Worm (Caenorhabditis elegans): ENCODE data around the gene D1069.3.

D1069.3 gene

DNA sequence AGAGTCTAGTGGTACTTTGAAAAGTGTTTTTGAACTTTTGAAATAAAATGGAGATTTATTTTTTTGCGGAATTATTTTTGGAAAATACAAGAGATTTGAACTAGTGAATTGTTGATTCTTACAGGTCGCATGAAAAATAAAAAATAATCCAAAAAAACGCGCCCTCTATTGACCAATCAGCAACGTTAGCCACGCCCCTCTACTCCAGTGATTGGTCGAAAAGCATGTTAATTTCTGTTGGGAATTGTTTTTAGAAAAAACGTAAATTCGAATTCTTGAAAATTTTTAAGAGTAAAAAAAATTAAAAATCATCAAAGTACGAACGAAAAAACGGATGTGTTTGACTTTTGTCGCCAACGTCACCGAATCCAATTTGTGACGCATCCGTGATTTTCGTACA, 22.7 kb upstream of the D1069.3 start:
- no peak for TF ChIP-seq nhr-237 (tag; optimal IDR thresholded peaks at IDR 0.05)
- no peak for TF ChIP-seq lsy-2 (tag; optimal IDR thresholded peaks at IDR 0.05)
- TF ChIP-seq ceh-39 (tag; optimal IDR thresholded peaks at IDR 0.05) = no peak
- TF ChIP-seq lin-13 (tag; optimal IDR thresholded peaks at IDR 0.05) = no peak
- no peak for TF ChIP-seq cnd-1 (tag; optimal IDR thresholded peaks at IDR 0.05)
- TF ChIP-seq mab-5 (tag; optimal IDR thresholded peaks at IDR 0.05) = no peak
- no peak for TF ChIP-seq nhr-2 (tag; optimal IDR thresholded peaks at IDR 0.05)
- TF ChIP-seq drap-1 (GFP tag; optimal IDR thresholded peaks at IDR 0.05) = no peak

DNA sequence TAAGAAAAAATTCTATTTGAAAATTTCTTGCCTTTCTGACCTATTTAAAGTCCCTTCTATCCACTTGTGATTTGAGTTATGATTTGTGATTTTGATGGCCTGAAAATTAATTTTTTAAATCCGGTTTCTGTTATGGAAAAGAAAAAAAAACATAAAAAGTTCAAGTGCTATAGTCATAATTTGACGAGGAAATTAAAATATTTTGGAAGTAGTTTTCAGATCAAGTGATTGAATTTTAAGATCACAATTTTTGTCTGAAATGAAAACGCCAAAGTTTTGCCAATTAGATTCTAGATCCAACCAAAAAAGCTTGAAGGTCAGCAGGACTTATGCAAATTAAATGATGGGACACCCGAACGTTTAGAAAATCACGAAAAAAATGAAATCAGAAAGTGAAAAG, 19.8 kb upstream of the D1069.3 start, which contains the start of gene ptr-3:
ptr-3 (minus strand) TSS at position 101 of the 400 bp plus-strand sequence.
- TF ChIP-seq nhr-237 (tag; optimal IDR thresholded peaks at IDR 0.05) (no peak), nhr-2 (tag; optimal IDR thresholded peaks at IDR 0.05) (no peak), nhr-12 (tag; optimal IDR thresholded peaks at IDR 0.05) (no peak), drap-1 (GFP tag; optimal IDR thresholded peaks at IDR 0.05) (no peak), ceh-83 (GFP tag; optimal IDR thresholded peaks at IDR 0.05) (no peak), lsy-2 (tag; optimal IDR thresholded peaks at IDR 0.05) (no peak), ces-1 (GFP tag; optimal IDR thresholded peaks at IDR 0.05) (no peak), flh-1 (GFP tag; optimal IDR thresholded peaks at IDR 0.05) (no peak), nhr-28 (tag; optimal IDR thresholded peaks at IDR 0.05) (no peak)

DNA sequence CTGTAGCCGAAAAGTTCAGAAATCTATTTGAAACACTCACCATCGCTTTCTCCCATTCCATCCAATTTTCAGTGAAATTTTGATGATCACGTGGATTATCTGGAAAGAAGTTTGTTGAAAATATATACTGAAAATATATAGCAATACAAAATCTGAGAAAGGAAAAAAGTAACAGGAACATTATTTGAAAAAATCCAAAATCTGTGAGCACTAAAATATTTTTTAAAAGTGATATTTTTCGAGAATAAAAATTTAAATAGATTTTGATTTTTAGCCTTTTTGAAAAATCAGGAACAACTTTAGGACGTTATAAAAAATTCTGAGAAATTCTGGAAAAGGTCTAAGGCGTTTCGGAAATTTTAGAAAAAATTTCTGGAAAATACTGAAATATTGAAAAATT, 9.3 kb upstream of the D1069.3 start, which contains the start of gene dmsr-4:
dmsr-4 (minus strand) TSS at position 101 of the 400 bp plus-strand sequence.
- TF ChIP-seq nhr-76 (tag; optimal IDR thresholded peaks at IDR 0.05) (no peak), unc-62 (GFP tag; optimal IDR thresholded peaks at IDR 0.05) (no peak), mep-1 (tag; optimal IDR thresholded peaks at IDR 0.05) (no peak), nhr-12 (tag; optimal IDR thresholded peaks at IDR 0.05) (no peak), lin-13 (tag; optimal IDR thresholded peaks at IDR 0.05) (no peak), bed-3 (GFP tag; optimal IDR thresholded peaks at IDR 0.05) (no peak), ztf-11 (tag; optimal IDR thresholded peaks at IDR 0.05) (no peak), mls-2 (tag; optimal IDR thresholded peaks at IDR 0.05) (no peak), sptf-1 (tag; optimal IDR thresholded peaks at IDR 0.05) (no peak), cnd-1 (tag; optimal IDR thresholded peaks at IDR 0.05) (no peak), ham-2 (GFP tag; optimal IDR thresholded peaks at IDR 0.05) (no peak), mab-5 (tag; optimal IDR thresholded peaks at IDR 0.05) (no peak), unc-120 (tag; optimal IDR thresholded peaks at IDR 0.05; ENCODE audit: poor library complexity, severe bottlenecking) (no peak), nhr-28 (tag; optimal IDR thresholded peaks at IDR 0.05) (no peak), hlh-1 (tag; optimal IDR thresholded peaks at IDR 0.05) (no peak), blmp-1 (tag; optimal IDR thresholded peaks at IDR 0.05) (no peak), pha-4 (tag; optimal IDR thresholded peaks at IDR 0.05) (no peak), ceh-43 (GFP tag; optimal IDR thresholded peaks at IDR 0.05) (no peak)

DNA sequence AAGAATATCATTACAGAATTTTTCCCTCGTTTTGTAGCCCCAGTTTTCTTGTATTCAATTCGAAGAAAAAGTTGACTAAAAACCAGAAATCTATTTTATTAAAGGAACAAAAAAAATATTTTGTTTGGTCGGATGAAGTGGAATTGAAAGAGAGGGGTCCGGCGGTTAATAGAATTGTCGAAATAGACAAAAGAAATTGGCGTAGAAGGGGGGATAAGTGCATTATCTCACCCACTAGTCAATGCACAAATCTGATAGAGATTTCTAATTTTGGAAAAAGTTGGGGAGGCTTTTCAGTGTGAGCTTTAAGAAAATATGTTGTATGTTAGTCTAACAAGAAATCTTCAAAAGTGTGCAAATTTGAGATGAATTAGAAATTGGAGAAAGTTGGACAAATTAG, 6.8 kb upstream of the D1069.3 start:
- TF ChIP-seq ces-1 (GFP tag; optimal IDR thresholded peaks at IDR 0.05) (peak; percentile 97), unc-39 (tag; optimal IDR thresholded peaks at IDR 0.05) (no peak), nhr-28 (tag; optimal IDR thresholded peaks at IDR 0.05) (no peak)

DNA sequence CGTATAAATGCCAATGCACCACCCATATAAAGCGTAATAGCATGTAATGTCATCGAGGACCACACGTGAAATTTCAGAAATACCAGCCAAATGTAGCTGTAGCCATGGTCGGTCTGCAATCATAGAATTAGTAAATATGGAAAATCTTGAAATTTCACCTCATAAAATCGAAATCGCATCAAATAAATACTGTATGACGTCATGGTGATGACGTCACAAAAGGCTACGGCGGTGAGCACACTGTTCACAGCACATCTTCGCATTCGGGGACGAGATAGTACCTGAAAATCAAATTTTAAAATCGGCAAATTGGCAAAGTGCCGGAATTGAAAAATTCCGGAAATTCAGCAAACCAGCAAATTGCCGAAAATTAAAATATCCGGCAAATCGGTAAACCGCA, 2.1 kb upstream of the D1069.3 start:
- no peak for TF ChIP-seq pha-4 (tag; optimal IDR thresholded peaks at IDR 0.05)
- TF ChIP-seq zip-8 (tag; optimal IDR thresholded peaks at IDR 0.05) = peak; percentile 96

DNA sequence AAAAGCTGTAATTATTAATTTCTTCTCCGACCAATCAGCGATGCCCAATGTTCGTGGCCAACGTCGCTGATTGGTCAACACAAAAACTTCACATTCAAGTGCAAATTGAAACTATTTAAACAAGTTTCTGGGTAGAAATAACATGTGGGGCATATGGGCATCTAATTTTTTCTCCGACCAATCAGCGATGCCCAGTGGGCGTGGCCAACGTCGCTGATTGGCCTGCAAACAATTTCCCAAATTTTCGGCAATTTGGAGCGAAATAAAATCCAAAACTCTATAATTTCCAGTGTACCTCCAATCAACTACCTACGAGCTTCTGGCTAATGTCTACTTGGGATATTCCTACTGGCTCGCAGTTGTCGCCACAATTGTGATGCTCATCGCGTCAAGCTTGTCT, 6.4 kb downstream of the D1069.3 start:
- TF ChIP-seq nhr-76 (tag; optimal IDR thresholded peaks at IDR 0.05) = no peak
- no peak for TF ChIP-seq ztf-11 (tag; optimal IDR thresholded peaks at IDR 0.05)
- TF ChIP-seq ces-1 (GFP tag; optimal IDR thresholded peaks at IDR 0.05) = no peak
- no peak for TF ChIP-seq lsy-2 (tag; optimal IDR thresholded peaks at IDR 0.05)
- TF ChIP-seq bed-3 (GFP tag; optimal IDR thresholded peaks at IDR 0.05) = no peak
- no peak for TF ChIP-seq ceh-39 (tag; optimal IDR thresholded peaks at IDR 0.05)
- no peak for TF ChIP-seq ham-2 (GFP tag; optimal IDR thresholded peaks at IDR 0.05)
- TF ChIP-seq pha-4 (tag; optimal IDR thresholded peaks at IDR 0.05) = no peak
- no peak for TF ChIP-seq snpc-4 (tag; optimal IDR thresholded peaks at IDR 0.05)
- TF ChIP-seq unc-62 (GFP tag; optimal IDR thresholded peaks at IDR 0.05) = no peak
- no peak for TF ChIP-seq unc-120 (tag; optimal IDR thresholded peaks at IDR 0.05; ENCODE audit: poor library complexity, severe bottlenecking)
- no peak for TF ChIP-seq ceh-83 (GFP tag; optimal IDR thresholded peaks at IDR 0.05)
- no peak for TF ChIP-seq sptf-1 (tag; optimal IDR thresholded peaks at IDR 0.05)

Data from whole organism, mixed stage, embryonic.